Worm (Caenorhabditis elegans) whole organism, L2 larva: ENCODE results near the gene srbc-44.

Experiments used
- F13H6.1 ChIP-seq: sonication (generic microtip); optimal IDR thresholded peaks from 2 replicates; lab custom pipeline; 2016; ENCODE audit warnings: missing genetic modification characterization, missing compliant biosample characterization
- aly-2 ChIP-seq: fragments of 150-350 bp; optimal IDR thresholded peaks from 2 replicates; lab custom pipeline; 2014; ENCODE audit warnings: missing biosample characterization, missing genetic modification characterization
- crh-2 ChIP-seq: sonication (generic microtip); optimal IDR thresholded peaks from 2 replicates; lab custom pipeline; 2017; ENCODE audit warnings: missing biosample characterization, missing genetic modification characterization
- skn-1 ChIP-seq: sonication (generic microtip); optimal IDR thresholded peaks from 2 replicates; lab custom pipeline; 2017; ENCODE audit warnings: missing biosample characterization, missing genetic modification characterization
- unc-62 ChIP-seq: fragments of 150-350 bp; optimal IDR thresholded peaks from 2 replicates; lab custom pipeline; 2014; ENCODE audit warnings: missing biosample characterization, missing genetic modification reagents, missing genetic modification characterization

DNA sequence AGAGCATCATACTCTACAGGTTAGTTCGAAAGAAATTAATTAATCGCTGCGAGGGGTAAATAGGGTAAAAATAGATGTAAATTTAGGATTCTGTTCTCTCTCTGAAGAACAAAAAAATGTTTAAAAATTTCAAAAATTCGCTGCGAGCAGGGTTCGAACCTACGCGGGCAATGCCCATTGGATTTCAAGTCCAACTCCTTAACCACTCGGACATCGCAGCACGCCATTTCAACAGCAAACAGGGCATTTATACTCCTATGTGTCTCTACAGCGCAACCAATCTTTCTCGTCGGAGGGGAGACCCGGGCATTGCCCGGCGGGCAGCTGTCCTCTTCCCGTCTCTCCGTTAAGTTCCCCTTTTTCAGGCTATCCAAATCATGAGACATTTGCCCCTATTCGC is 8.1 kb downstream of the srbc-44 start:
- no peak for TF ChIP-seq aly-2 (tag; lab: Kevin White, UChicago)
- TF ChIP-seq F13H6.1 (tag; lab: Kevin White, UChicago), result peak; percentile 10
- no peak for TF ChIP-seq unc-62 (GFP tag; lab: Kevin White, UChicago)
- TF ChIP-seq skn-1 (tag; lab: Kevin White, UChicago), result no peak
- TF ChIP-seq crh-2 (tag; lab: Kevin White, UChicago), result peak; percentile 18
